ENCODE assay signal across 1 fruit fly cellular context in genomic region chr2L:3086290-3086876, dm6.
TF ChIP-seq lines count a peak whose summit lies in the region.

No protein-coding gene starts in this region.

TF ChIP-seq in whole organism, embryonic, 481 proteins besides CTCF, POLR2A, EP300 and RAD21 (continued from another document and continues in another):
- TF ChIP-seq Sox100B (GFP tag; optimal IDR thresholded peaks at IDR 0.05; lab: Kevin White, UChicago) (peak; percentile 75), bcd (GFP tag; optimal IDR thresholded peaks at IDR 0.05; lab: Kevin White, UChicago) (peak; percentile 72), Neu2 (GFP tag; optimal IDR thresholded peaks at IDR 0.05; lab: Kevin White, UChicago; ENCODE audit: borderline replicate concordance) (no peak), Oli (tag; optimal IDR thresholded peaks at IDR 0.05; lab: Kevin White, UChicago) (peak; percentile 72), sob (GFP tag; IDR thresholded peaks at IDR 0.05; lab: Robert Waterston, UW) (peak; percentile 48; the same call in 1 of the 2 replicates), CG2889 (GFP tag; IDR thresholded peaks at IDR 0.05; lab: Robert Waterston, UW) (no peak), CG31224 (GFP tag; IDR thresholded peaks at IDR 0.05; lab: Robert Waterston, UW) (peak; percentile 67), CG15479 (GFP tag; optimal IDR thresholded peaks at IDR 0.05; lab: Kevin White, UChicago) (no peak), tgo (GFP tag; IDR thresholded peaks at IDR 0.05; lab: Robert Waterston, UW) (peak; percentile 73), CG9932 (GFP tag; IDR thresholded peaks at IDR 0.05; lab: Robert Waterston, UW) (peak; percentile 79), Ptx1 (GFP tag; IDR thresholded peaks at IDR 0.05; lab: Robert Waterston, UW) (peak; percentile 81), dan (GFP tag; IDR thresholded peaks at IDR 0.05; lab: Robert Waterston, UW) (no peak), ab (GFP tag; optimal IDR thresholded peaks at IDR 0.05; lab: Kevin White, UChicago) (no peak), CG1024 (GFP tag; IDR thresholded peaks at IDR 0.05; lab: Robert Waterston, UW) (no peak), CG4617 (GFP tag; optimal IDR thresholded peaks at IDR 0.05; lab: Kevin White, UChicago; ENCODE audit: borderline replicate concordance) (no peak), sd (tag; optimal IDR thresholded peaks at IDR 0.05; lab: Kevin White, UChicago) (peak; percentile 29), CG8281 (tag; optimal IDR thresholded peaks at IDR 0.05; lab: Kevin White, UChicago) (peak; percentile 3), C15 (GFP tag; IDR thresholded peaks at IDR 0.05; lab: Robert Waterston, UW) (0 out of 3 replicates have a peak, but pooled peaks have one; percentile 10), btn (GFP tag; optimal IDR thresholded peaks at IDR 0.05; lab: Kevin White, UChicago) (no peak), CG7963 (GFP tag; IDR thresholded peaks at IDR 0.05; lab: Robert Waterston, UW; ENCODE audit: partially characterized antibody) (no peak), CG5245 (GFP tag; optimal IDR thresholded peaks at IDR 0.05; lab: Kevin White, UChicago) (no peak), CG1647 (GFP tag; optimal IDR thresholded peaks at IDR 0.05; lab: Kevin White, UChicago) (peak; percentile 28), CG11398 (GFP tag; optimal IDR thresholded peaks at IDR 0.05; lab: Kevin White, UChicago) (no peak), CG2678 (tag; optimal IDR thresholded peaks at IDR 0.05; lab: Kevin White, UChicago) (peak; percentile 86), CG34376 (GFP tag; optimal IDR thresholded peaks at IDR 0.05; lab: Kevin White, UChicago) (peak; percentile 5), bab2 (GFP tag; optimal IDR thresholded peaks at IDR 0.05; lab: Kevin White, UChicago) (peak; percentile 59), CG6791 (GFP tag; IDR thresholded peaks at IDR 0.05; lab: Robert Waterston, UW; ENCODE audit: partially characterized antibody) (no peak), CG2875 (GFP tag; optimal IDR thresholded peaks at IDR 0.05; lab: Kevin White, UChicago) (peak; percentile 6), Deaf1 (tag; optimal IDR thresholded peaks at IDR 0.05; lab: Kevin White, UChicago) (peak; percentile 94), CG7786 (GFP tag; optimal IDR thresholded peaks at IDR 0.05; lab: Kevin White, UChicago) (peak; percentile 40), CG11723 (GFP tag; optimal IDR thresholded peaks at IDR 0.05; lab: Kevin White, UChicago) (peak; percentile 12), B-H1 (GFP tag; IDR thresholded peaks at IDR 0.05; lab: Robert Waterston, UW) (peak; percentile 52; the same call in 1 of the 3 replicates), CG11456 (GFP tag; IDR thresholded peaks at IDR 0.05; lab: Robert Waterston, UW) (no peak), sc (optimal IDR thresholded peaks at IDR 0.05; lab: Kevin White, UChicago) (no peak), sc (GFP tag; optimal IDR thresholded peaks at IDR 0.05; lab: Kevin White, UChicago) (no peak), CG14667 (GFP tag; IDR thresholded peaks at IDR 0.05; lab: Robert Waterston, UW) (peak; percentile 66), CG14014 (GFP tag; IDR thresholded peaks at IDR 0.05; lab: Robert Waterston, UW) (peak; percentile 69), CG4854 (GFP tag; optimal IDR thresholded peaks at IDR 0.05; lab: Kevin White, UChicago) (peak; percentile 44), onecut (GFP tag; IDR thresholded peaks at IDR 0.05; lab: Robert Waterston, UW) (no peak), nerfin-1 (tag; optimal IDR thresholded peaks at IDR 0.05; lab: Kevin White, UChicago) (peak; percentile 19), GATAe (GFP tag; conservative IDR thresholded peaks at IDR 0.05; lab: Robert Waterston, UW) (peak; percentile 35; the same call in 1 of the 2 replicates), seq (GFP tag; IDR thresholded peaks at IDR 0.05; lab: Robert Waterston, UW) (peak; percentile 63), PHDP (tag; optimal IDR thresholded peaks at IDR 0.05; lab: Kevin White, UChicago) (peak; percentile 84), CG12391 (tag; optimal IDR thresholded peaks at IDR 0.05; lab: Kevin White, UChicago) (peak; percentile 79), lilli (GFP tag; optimal IDR thresholded peaks at IDR 0.05; lab: Kevin White, UChicago) (peak; percentile 75), CG2116 (GFP tag; optimal IDR thresholded peaks at IDR 0.05; lab: Kevin White, UChicago) (peak; percentile 20), CG7745 (tag; optimal IDR thresholded peaks at IDR 0.05; lab: Kevin White, UChicago) (no peak), crp (GFP tag; optimal IDR thresholded peaks at IDR 0.05; lab: Kevin White, UChicago) (no peak), Myb (GFP tag; optimal IDR thresholded peaks at IDR 0.05; lab: Kevin White, UChicago) (peak; percentile 6), Mad (GFP tag; optimal IDR thresholded peaks at IDR 0.05; lab: Kevin White, UChicago) (peak; percentile 17), Dll (GFP tag; IDR thresholded peaks at IDR 0.05; lab: Robert Waterston, UW; ENCODE audit: partially characterized antibody) (no peak), CG4360 (GFP tag; IDR thresholded peaks at IDR 0.05; lab: Robert Waterston, UW) (no peak), CG30403 (GFP tag; optimal IDR thresholded peaks at IDR 0.05; lab: Kevin White, UChicago) (peak; percentile 67), Kr (GFP tag; optimal IDR thresholded peaks at IDR 0.05; lab: Kevin White, UChicago) (no peak), MBD-R2 (GFP tag; IDR thresholded peaks at IDR 0.05; lab: Robert Waterston, UW) (peak; percentile 47; the same call in 1 of the 2 replicates), NfI (GFP tag; optimal IDR thresholded peaks at IDR 0.05; lab: Kevin White, UChicago) (peak; percentile 48), Xrp1 (GFP tag; IDR thresholded peaks at IDR 0.05; lab: Robert Waterston, UW) (peak; percentile 51; the same call in 1 of the 2 replicates), tx (GFP tag; optimal IDR thresholded peaks at IDR 0.05; lab: Kevin White, UChicago) (peak; percentile 18), CG16813 (GFP tag; IDR thresholded peaks at IDR 0.05; lab: Robert Waterston, UW; ENCODE audit: partially characterized antibody) (no peak), CG30020 (tag; optimal IDR thresholded peaks at IDR 0.05; lab: Kevin White, UChicago) (no peak), CG9817 (tag; optimal IDR thresholded peaks at IDR 0.05; lab: Kevin White, UChicago) (peak; percentile 74), CG4404 (GFP tag; IDR thresholded peaks at IDR 0.05; lab: Robert Waterston, UW) (no peak), Fer3 (tag; optimal IDR thresholded peaks at IDR 0.05; lab: Kevin White, UChicago) (peak; percentile 84), fd102C (GFP tag; optimal IDR thresholded peaks at IDR 0.05; lab: Kevin White, UChicago) (no peak), Hr39 (optimal IDR thresholded peaks at IDR 0.05; lab: Kevin White, UChicago) (no peak), nom (GFP tag; optimal IDR thresholded peaks at IDR 0.05; lab: Kevin White, UChicago) (no peak), crol (GFP tag; IDR thresholded peaks at IDR 0.05; lab: Robert Waterston, UW) (no peak), CG13287 (GFP tag; IDR thresholded peaks at IDR 0.05; lab: Robert Waterston, UW; ENCODE audit: partially characterized antibody) (no peak), CG1792 (GFP tag; optimal IDR thresholded peaks at IDR 0.05; lab: Kevin White, UChicago) (no peak), emc (GFP tag; optimal IDR thresholded peaks at IDR 0.05; lab: Kevin White, UChicago) (peak; percentile 8), CG17328 (GFP tag; IDR thresholded peaks at IDR 0.05; lab: Robert Waterston, UW) (peak; percentile 39; the same call in 1 of the 2 replicates), ara (GFP tag; IDR thresholded peaks at IDR 0.05; lab: Robert Waterston, UW) (no peak), CG4730 (GFP tag; IDR thresholded peaks at IDR 0.05; lab: Robert Waterston, UW) (0 out of 2 replicates have a peak, but pooled peaks have one; percentile 16), fru (optimal IDR thresholded peaks at IDR 0.05; lab: Kevin White, UChicago) (no peak), Jarid2 (GFP tag; optimal IDR thresholded peaks at IDR 0.05; lab: Kevin White, UChicago) (peak; percentile 42), Med (GFP tag; lab: Kevin White, UChicago) (peak; percentile 93), sqz (GFP tag; optimal IDR thresholded peaks at IDR 0.05; lab: Kevin White, UChicago) (no peak), D19A (tag; optimal IDR thresholded peaks at IDR 0.05; lab: Kevin White, UChicago) (peak; percentile 56), scrt (GFP tag; optimal IDR thresholded peaks at IDR 0.05; lab: Kevin White, UChicago) (peak; percentile 50), trem (tag; optimal IDR thresholded peaks at IDR 0.05; lab: Kevin White, UChicago) (peak; percentile 24), Sry-δ (GFP tag; optimal IDR thresholded peaks at IDR 0.05; lab: Kevin White, UChicago) (peak; percentile 4), CG17359 (tag; optimal IDR thresholded peaks at IDR 0.05; lab: Kevin White, UChicago) (peak; percentile 79), ap (GFP tag; IDR thresholded peaks at IDR 0.05; lab: Robert Waterston, UW) (no peak), zfh2 (GFP tag; optimal IDR thresholded peaks at IDR 0.05; lab: Kevin White, UChicago) (peak; percentile 22), chif (GFP tag; optimal IDR thresholded peaks at IDR 0.05; lab: Kevin White, UChicago) (peak; percentile 28 to 37), CG16815 (GFP tag; optimal IDR thresholded peaks at IDR 0.05; lab: Kevin White, UChicago) (peak; percentile 19), Poxn (GFP tag; IDR thresholded peaks at IDR 0.05; lab: Robert Waterston, UW) (peak; percentile 23; the same call in 1 of the 2 replicates), CG12104 (GFP tag; optimal IDR thresholded peaks at IDR 0.05; lab: Kevin White, UChicago) (peak; percentile 50), Hmx (GFP tag; optimal IDR thresholded peaks at IDR 0.05; lab: Kevin White, UChicago) (no peak), otp (GFP tag; IDR thresholded peaks at IDR 0.05; lab: Robert Waterston, UW) (no peak), Scr (GFP tag; IDR thresholded peaks at IDR 0.05; lab: Robert Waterston, UW; ENCODE audit: partially characterized antibody) (no peak), CG1602 (GFP tag; optimal IDR thresholded peaks at IDR 0.05; lab: Kevin White, UChicago) (peak; percentile 10), CG34422 (GFP tag; IDR thresholded peaks at IDR 0.05; lab: Robert Waterston, UW) (peak; percentile 60; the same call in 1 of the 3 replicates), CG11695 (GFP tag; IDR thresholded peaks at IDR 0.05; lab: Robert Waterston, UW) (peak; percentile 81), gcm (GFP tag; optimal IDR thresholded peaks at IDR 0.05; lab: Kevin White, UChicago) (peak; percentile 53), slp2 (GFP tag; optimal IDR thresholded peaks at IDR 0.05; lab: Kevin White, UChicago) (peak; percentile 2), lov (optimal IDR thresholded peaks at IDR 0.05; lab: Kevin White, UChicago) (no peak), lov (GFP tag; IDR thresholded peaks at IDR 0.05; lab: Robert Waterston, UW) (no peak), salm (tag; optimal IDR thresholded peaks at IDR 0.05; lab: Kevin White, UChicago) (peak; percentile 54), odd (GFP tag; optimal IDR thresholded peaks at IDR 0.05; lab: Kevin White, UChicago) (no peak), Hr51 (GFP tag; optimal IDR thresholded peaks at IDR 0.05; lab: Kevin White, UChicago) (peak; percentile 19 to 86), nerfin-2 (GFP tag; IDR thresholded peaks at IDR 0.05; lab: Robert Waterston, UW; ENCODE audit: partially characterized antibody) (no peak), Awh (GFP tag; IDR thresholded peaks at IDR 0.05; lab: Robert Waterston, UW) (no peak), BEAF-32 (GFP tag; optimal IDR thresholded peaks at IDR 0.05; lab: Kevin White, UChicago) (no peak), nmo (GFP tag; optimal IDR thresholded peaks at IDR 0.05; lab: Kevin White, UChicago) (peak; percentile 69), zfh1 (GFP tag; IDR thresholded peaks at IDR 0.05; lab: Robert Waterston, UW) (0 out of 3 replicates have a peak, but pooled peaks have one; percentile 44), lola (GFP tag; optimal IDR thresholded peaks at IDR 0.05; lab: Kevin White, UChicago) (no peak), tup (GFP tag; optimal IDR thresholded peaks at IDR 0.05; lab: Kevin White, UChicago) (no peak), CG17568 (GFP tag; optimal IDR thresholded peaks at IDR 0.05; lab: Kevin White, UChicago) (peak; percentile 51), CG4707 (GFP tag; optimal IDR thresholded peaks at IDR 0.05; lab: Kevin White, UChicago) (no peak), CG14441 (GFP tag; IDR thresholded peaks at IDR 0.05; lab: Robert Waterston, UW) (peak; percentile 60), CG12769 (tag; optimal IDR thresholded peaks at IDR 0.05; lab: Kevin White, UChicago) (peak; percentile 68), unc-4 (GFP tag; IDR thresholded peaks at IDR 0.05; lab: Robert Waterston, UW; ENCODE audit: partially characterized antibody) (no peak), Fer1 (GFP tag; optimal IDR thresholded peaks at IDR 0.05; lab: Kevin White, UChicago) (peak; percentile 71), CG12071 (GFP tag; optimal IDR thresholded peaks at IDR 0.05; lab: Kevin White, UChicago) (peak; percentile 26), CG32532 (GFP tag; IDR thresholded peaks at IDR 0.05; lab: Robert Waterston, UW) (peak; percentile 83), Nf-YC (tag; optimal IDR thresholded peaks at IDR 0.05; lab: Kevin White, UChicago) (peak; percentile 48), HLH54F (GFP tag; optimal IDR thresholded peaks at IDR 0.05; lab: Kevin White, UChicago) (peak; percentile 33), slbo (GFP tag; IDR thresholded peaks at IDR 0.05; lab: Robert Waterston, UW) (peak; percentile 85), Doc3 (GFP tag; IDR thresholded peaks at IDR 0.05; lab: Robert Waterston, UW; ENCODE audit: partially characterized antibody) (no peak), CG6272 (GFP tag; IDR thresholded peaks at IDR 0.05; lab: Robert Waterston, UW) (0 out of 2 replicates have a peak, but pooled peaks have one; percentile 31), sug (tag; optimal IDR thresholded peaks at IDR 0.05; lab: Kevin White, UChicago) (peak; percentile 62), esg (GFP tag; conservative IDR thresholded peaks at IDR 0.05; lab: Robert Waterston, UW) (peak; percentile 64), CG15696 (tag; optimal IDR thresholded peaks at IDR 0.05; lab: Kevin White, UChicago) (peak; percentile 5), knrl (GFP tag; IDR thresholded peaks at IDR 0.05; lab: Robert Waterston, UW; ENCODE audit: partially characterized antibody) (no peak), stc (GFP tag; IDR thresholded peaks at IDR 0.05; lab: Robert Waterston, UW) (peak; percentile 44; the same call in 1 of the 2 replicates), CG34224 (GFP tag; IDR thresholded peaks at IDR 0.05; lab: Robert Waterston, UW; ENCODE audit: partially characterized antibody) (no peak), Asciz (GFP tag; optimal IDR thresholded peaks at IDR 0.05; lab: Kevin White, UChicago) (peak; percentile 35), phol (tag; optimal IDR thresholded peaks at IDR 0.05; lab: Kevin White, UChicago) (peak; percentile 71), gem (tag; optimal IDR thresholded peaks at IDR 0.05; lab: Kevin White, UChicago) (peak; percentile 86), kni (GFP tag; optimal IDR thresholded peaks at IDR 0.05; lab: Kevin White, UChicago) (no peak)
